Worm (Caenorhabditis elegans) whole organism, L4 larva: Measurements from ENCODE around the gene srw-42.
"Not testable (repeated sequence)": the region's sequence is repeated elsewhere in the genome, so short reads cannot be mapped to it uniquely, and the experiment has no call there.

Experiments used
- unc-62 ChIP-seq, 3 experiments: fragments of 150-350 bp in 1 of 3; sonication (generic microtip); optimal IDR thresholded peaks in 2 of 3; peaks in 1 of 3; 1 replicate in 1 of 3; 2 replicates in 2 of 3; lab custom pipeline; 2014 to 2017; ENCODE audit warnings: missing biosample characterization in 3 of 3, missing genetic modification characterization in 3 of 3, missing genetic modification reagents in 3 of 3, missing genotype in 1 of 3
- ztf-11 ChIP-seq: fragments of 150-350 bp; optimal IDR thresholded peaks from 2 replicates; lab custom pipeline; 2014; ENCODE audit warnings: missing biosample characterization, missing genetic modification characterization

DNA sequence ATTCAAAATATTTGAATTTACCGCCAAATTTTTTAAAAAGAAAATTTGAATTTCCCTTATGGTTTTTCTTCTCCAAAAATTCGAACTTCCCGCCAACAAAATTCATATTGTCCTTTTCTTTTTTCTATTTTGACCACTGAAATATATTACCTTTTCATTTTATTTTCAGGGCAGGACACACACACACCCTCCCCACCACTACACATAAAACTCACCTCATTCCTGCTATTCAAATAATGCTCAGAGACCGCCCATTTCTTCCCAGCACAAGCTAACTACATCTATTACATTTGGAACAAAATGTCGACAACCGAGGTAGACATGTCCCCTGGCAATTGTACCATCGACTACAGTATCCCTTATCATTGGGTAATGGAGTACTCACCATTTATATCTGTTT, 39.4 kb downstream of the srw-42 start, which contains the start of gene W06G6.15:
- TF ChIP-seq ztf-11 (tag; lab: Kevin White, UChicago); unc-62 (GFP tag; optimal IDR thresholded peaks at IDR 0.05 in 1 of 2; lab: Kevin White, UChicago); unc-62 (tag; optimal IDR thresholded peaks at IDR 0.05; lab: Kevin White, UChicago): not testable (repeated sequence)
